Worm (Caenorhabditis elegans) whole organism, midembryonic: ENCODE data around the gene F59E12.8.

Experiments used
- T22C8.4 ChIP-seq: fragments of 200-800 bp; sonication (Bioruptor generic); IDR thresholded peaks from 2 replicates; pipeline ENCODE4 v1.3.6; 2022; ENCODE audit warnings: missing genetic modification characterization, missing compliant biosample characterization
- cog-1 ChIP-seq: sonication (generic microtip); optimal IDR thresholded peaks from 2 replicates; lab custom pipeline; 2016; ENCODE audit warnings: missing genetic modification characterization, missing compliant biosample characterization
- flt-1 ChIP-seq: fragments of 200-800 bp; sonication (Bioruptor generic); IDR thresholded peaks from 2 replicates; pipeline ENCODE4 v1.3.6; 2022; ENCODE audit warnings: missing genetic modification characterization, missing compliant biosample characterization
- klf-2 ChIP-seq: fragments of 200-800 bp; sonication (Bioruptor generic); conservative IDR thresholded peaks from 2 replicates; pipeline ENCODE4 v1.3.6; 2022; ENCODE audit warnings: missing genetic modification reagents, missing genetic modification characterization, missing compliant biosample characterization
- med-1 ChIP-seq: sonication (generic microtip); optimal IDR thresholded peaks from 2 replicates; lab custom pipeline; 2017; ENCODE audit warnings: missing genetic modification characterization, mild to moderate bottlenecking, missing compliant biosample characterization, antibody characterized with exemption, missing genetic modification reagents; ENCODE audit not compliant: insufficient read depth
- ref-1 ChIP-seq: fragments of 200-800 bp; sonication (Bioruptor generic); conservative IDR thresholded peaks from 2 replicates; pipeline ENCODE4 v1.3.6; 2022; ENCODE audit warnings: missing genetic modification reagents, missing genetic modification characterization, missing compliant biosample characterization
- tab-1 ChIP-seq: fragments of 200-800 bp; sonication (Bioruptor generic); IDR thresholded peaks from 2 replicates; pipeline ENCODE4 v1.3.6; 2022; ENCODE audit warnings: missing genetic modification characterization, missing compliant biosample characterization
- ztf-23 ChIP-seq: fragments of 200-800 bp; sonication (Bioruptor generic); IDR thresholded peaks from 2 replicates; pipeline ENCODE4 v1.3.6; 2022; ENCODE audit warnings: missing genetic modification reagents, missing genetic modification characterization, missing compliant biosample characterization
- ztf-29 ChIP-seq: fragments of 200-800 bp; sonication (Bioruptor generic); IDR thresholded peaks from 2 replicates; pipeline ENCODE4 v1.3.6; 2022; ENCODE audit warnings: missing genetic modification reagents, missing genetic modification characterization, missing compliant biosample characterization

The F59E12.8 gene

DNA sequence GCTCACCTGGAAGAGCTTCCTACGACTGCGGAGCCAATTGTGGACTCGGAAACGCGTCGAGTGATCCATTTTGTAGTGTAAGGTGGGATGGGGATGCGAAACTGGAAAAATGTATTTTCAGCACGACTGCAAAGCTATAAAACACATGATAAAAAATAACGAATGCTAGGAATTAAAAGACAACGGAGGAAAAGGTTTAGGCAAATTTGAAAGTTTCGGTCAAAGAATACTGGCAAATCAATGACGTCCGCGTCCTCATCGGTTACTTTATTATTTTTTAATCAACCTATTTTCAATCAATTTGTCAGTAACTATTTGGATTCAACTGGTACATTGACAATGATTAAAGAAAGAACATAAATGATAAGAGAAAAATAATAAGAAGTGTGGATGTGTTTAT lies 29.0 kb downstream of the F59E12.8 start, which contains the start of gene C17G10.7:
Gene C17G10.7, minus strand, starts transcription at position 101 of the 400 bp plus-strand sequence.
- TF ChIP-seq ztf-29 (GFP tag; lab: Robert Waterston, UW), result no peak
- TF ChIP-seq ztf-23 (GFP tag; lab: Robert Waterston, UW), result no peak
- TF ChIP-seq cog-1 (tag; lab: Kevin White, UChicago), result no peak
- no peak for TF ChIP-seq med-1 (GFP tag; lab: Kevin White, UChicago)
- TF ChIP-seq klf-2 (GFP tag; lab: Robert Waterston, UW), result no peak
- no peak for TF ChIP-seq tab-1 (GFP tag; lab: Robert Waterston, UW)
- TF ChIP-seq T22C8.4 (GFP tag; lab: Robert Waterston, UW), result no peak
- TF ChIP-seq flt-1, result no peak
- no peak for TF ChIP-seq ref-1 (GFP tag; lab: Robert Waterston, UW)

DNA sequence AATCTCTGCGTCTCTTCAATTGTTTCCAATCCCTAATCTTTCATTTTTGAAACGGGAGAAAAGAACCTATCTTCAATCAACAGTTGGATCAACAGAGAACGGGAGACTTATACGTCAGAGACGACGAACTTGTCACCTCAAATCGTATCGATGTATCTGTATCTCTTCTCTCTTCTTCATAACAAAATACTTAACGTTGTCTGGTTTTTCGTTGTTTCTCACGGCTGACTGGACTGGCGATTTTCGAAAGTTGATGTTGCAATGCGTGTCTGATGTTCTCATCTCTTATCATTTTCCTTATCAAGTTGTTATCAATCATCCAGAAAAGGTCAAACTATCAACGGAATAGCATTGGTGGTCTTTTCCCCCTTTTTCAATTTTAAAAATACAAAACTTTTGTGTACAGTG lies 31.2 kb downstream of the F59E12.8 start:
- TF ChIP-seq klf-2 (GFP tag; lab: Robert Waterston, UW), result no peak
- TF ChIP-seq ztf-23 (GFP tag; lab: Robert Waterston, UW), result no peak
- no peak for TF ChIP-seq ztf-29 (GFP tag; lab: Robert Waterston, UW)
- no peak for TF ChIP-seq cog-1 (tag; lab: Kevin White, UChicago)

DNA sequence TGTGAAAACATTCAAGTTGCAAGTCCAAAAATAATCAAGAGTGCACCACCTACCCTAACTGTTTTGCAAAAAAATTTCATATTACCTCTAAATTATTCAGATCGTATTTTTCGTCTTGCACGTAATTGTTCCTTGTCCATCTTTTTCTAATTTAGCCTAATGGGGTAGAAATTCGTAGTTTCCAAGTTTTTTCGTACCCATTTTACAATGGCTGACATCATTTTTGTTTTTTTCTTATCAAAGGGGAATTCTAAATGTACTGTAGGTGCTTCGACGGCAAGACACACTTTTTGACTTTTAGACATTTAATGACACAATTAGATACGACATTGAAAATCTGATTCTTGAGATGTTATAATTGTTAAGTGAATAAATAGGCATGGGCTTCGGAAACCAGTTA lies 32.3 kb downstream of the F59E12.8 start:
- no peak for TF ChIP-seq ref-1 (GFP tag; lab: Robert Waterston, UW)
- no peak for TF ChIP-seq cog-1 (tag; lab: Kevin White, UChicago)
- no peak for TF ChIP-seq klf-2 (GFP tag; lab: Robert Waterston, UW)
- TF ChIP-seq tab-1 (GFP tag; lab: Robert Waterston, UW), result no peak
- TF ChIP-seq med-1 (GFP tag; lab: Kevin White, UChicago), result no peak
- TF ChIP-seq ztf-23 (GFP tag; lab: Robert Waterston, UW), result no peak
- no peak for TF ChIP-seq flt-1
- no peak for TF ChIP-seq ztf-29 (GFP tag; lab: Robert Waterston, UW)
- no peak for TF ChIP-seq T22C8.4 (GFP tag; lab: Robert Waterston, UW)

DNA sequence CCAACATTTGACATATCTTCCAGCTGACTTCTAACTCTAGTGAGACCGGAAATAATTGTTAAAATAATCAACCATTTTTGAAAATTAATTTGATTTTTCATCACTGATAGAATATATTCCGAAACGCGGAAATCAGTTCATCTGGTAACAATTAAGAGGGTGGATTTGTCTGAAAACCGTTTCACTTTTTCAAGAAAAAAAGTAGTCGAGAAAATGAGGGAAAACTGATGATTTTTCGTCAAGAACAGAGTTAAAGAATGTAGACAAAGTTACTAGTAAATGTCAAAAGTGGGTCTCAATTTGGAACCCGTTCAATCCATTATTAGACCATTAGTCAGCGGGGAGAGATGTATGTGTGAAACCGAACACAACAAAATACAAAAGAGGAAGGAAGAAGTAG lies 33.5 kb downstream of the F59E12.8 start, which contains the start of gene C17G10.6:
Gene C17G10.6, minus strand, starts transcription at position 101 of the 400 bp plus-strand sequence.
- no peak for TF ChIP-seq ref-1 (GFP tag; lab: Robert Waterston, UW)
- TF ChIP-seq ztf-29 (GFP tag; lab: Robert Waterston, UW), result no peak
- no peak for TF ChIP-seq ztf-23 (GFP tag; lab: Robert Waterston, UW)
- TF ChIP-seq med-1 (GFP tag; lab: Kevin White, UChicago), result no peak
- TF ChIP-seq tab-1 (GFP tag; lab: Robert Waterston, UW), result no peak
- TF ChIP-seq cog-1 (tag; lab: Kevin White, UChicago), result no peak
- no peak for TF ChIP-seq flt-1
- TF ChIP-seq T22C8.4 (GFP tag; lab: Robert Waterston, UW), result no peak
- no peak for TF ChIP-seq klf-2 (GFP tag; lab: Robert Waterston, UW)

DNA sequence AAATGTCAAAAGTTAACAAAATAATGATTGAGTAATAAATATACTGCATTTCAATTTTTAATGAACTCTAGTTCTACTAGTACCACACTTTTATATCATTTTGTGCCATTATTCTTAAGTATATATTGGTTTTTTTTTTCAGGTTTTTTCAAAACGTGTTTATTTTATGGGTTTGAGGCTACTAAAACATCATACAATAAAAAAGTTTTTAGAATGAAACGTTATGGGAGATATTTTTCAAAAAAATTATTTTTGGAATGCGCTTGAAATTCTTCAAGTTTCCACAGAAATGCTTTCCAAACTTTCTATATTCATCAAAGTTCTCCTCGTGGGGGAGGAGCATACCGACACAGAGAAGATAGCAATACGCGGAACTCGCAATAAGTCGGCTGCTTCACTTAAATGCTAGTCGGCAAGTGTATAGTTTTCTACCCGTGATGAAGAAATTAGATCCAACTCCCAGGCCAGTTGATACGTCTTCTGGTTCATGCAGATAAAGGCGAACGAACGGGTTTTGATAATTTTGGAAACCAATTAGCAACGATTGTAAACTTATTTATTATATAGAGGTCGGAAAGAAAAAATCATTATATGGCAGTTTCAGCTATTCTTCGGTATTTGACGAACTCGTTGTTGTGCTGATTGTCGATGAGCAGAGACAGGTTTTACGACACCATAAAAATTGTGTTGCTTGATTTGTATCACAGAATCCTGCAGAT lies 37.2 kb downstream of the F59E12.8 start, which contains the start of gene C17G10.10:
Gene C17G10.10, minus strand, starts transcription at position 51 of the 719 bp plus-strand sequence.
- no peak for TF ChIP-seq ref-1 (GFP tag; lab: Robert Waterston, UW)
- no peak for TF ChIP-seq med-1 (GFP tag; lab: Kevin White, UChicago)
- TF ChIP-seq flt-1, result no peak
- no peak for TF ChIP-seq tab-1 (GFP tag; lab: Robert Waterston, UW)
- TF ChIP-seq ztf-29 (GFP tag; lab: Robert Waterston, UW), result no peak
- TF ChIP-seq T22C8.4 (GFP tag; lab: Robert Waterston, UW), result no peak
- TF ChIP-seq ztf-23 (GFP tag; lab: Robert Waterston, UW), result no peak
- no peak for TF ChIP-seq cog-1 (tag; lab: Kevin White, UChicago)
- no peak for TF ChIP-seq klf-2 (GFP tag; lab: Robert Waterston, UW)

DNA sequence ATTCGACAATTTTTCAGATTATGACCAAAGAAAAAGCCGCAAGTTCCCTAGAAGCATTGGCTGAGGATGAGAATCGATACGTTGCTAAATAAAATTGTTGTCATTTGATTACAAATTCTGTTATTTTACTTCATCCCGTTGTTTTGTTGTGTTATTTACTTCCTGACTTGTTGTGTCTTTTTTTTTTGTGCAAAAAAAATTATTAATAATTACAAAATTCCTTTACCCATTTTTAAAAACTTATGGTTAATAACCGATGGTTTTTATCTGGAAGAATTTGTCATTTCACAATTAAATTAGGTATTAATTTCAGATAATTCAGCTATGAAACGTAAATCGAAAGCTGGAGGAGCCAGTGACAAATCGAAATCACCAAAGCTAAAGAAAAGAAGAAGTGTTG lies 40.5 kb downstream of the F59E12.8 start, which contains the start of gene C17G10.1:
Gene C17G10.1, plus strand, starts transcription at position 301 of the 400 bp plus-strand sequence.
- TF ChIP-seq ztf-23 (GFP tag; lab: Robert Waterston, UW), result no peak
- TF ChIP-seq T22C8.4 (GFP tag; lab: Robert Waterston, UW), result no peak
- TF ChIP-seq ref-1 (GFP tag; lab: Robert Waterston, UW), result no peak
- TF ChIP-seq tab-1 (GFP tag; lab: Robert Waterston, UW), result no peak
- TF ChIP-seq flt-1, result no peak
- TF ChIP-seq cog-1 (tag; lab: Kevin White, UChicago), result no peak
- no peak for TF ChIP-seq ztf-29 (GFP tag; lab: Robert Waterston, UW)
- TF ChIP-seq med-1 (GFP tag; lab: Kevin White, UChicago), result no peak
- TF ChIP-seq klf-2 (GFP tag; lab: Robert Waterston, UW), result no peak

DNA sequence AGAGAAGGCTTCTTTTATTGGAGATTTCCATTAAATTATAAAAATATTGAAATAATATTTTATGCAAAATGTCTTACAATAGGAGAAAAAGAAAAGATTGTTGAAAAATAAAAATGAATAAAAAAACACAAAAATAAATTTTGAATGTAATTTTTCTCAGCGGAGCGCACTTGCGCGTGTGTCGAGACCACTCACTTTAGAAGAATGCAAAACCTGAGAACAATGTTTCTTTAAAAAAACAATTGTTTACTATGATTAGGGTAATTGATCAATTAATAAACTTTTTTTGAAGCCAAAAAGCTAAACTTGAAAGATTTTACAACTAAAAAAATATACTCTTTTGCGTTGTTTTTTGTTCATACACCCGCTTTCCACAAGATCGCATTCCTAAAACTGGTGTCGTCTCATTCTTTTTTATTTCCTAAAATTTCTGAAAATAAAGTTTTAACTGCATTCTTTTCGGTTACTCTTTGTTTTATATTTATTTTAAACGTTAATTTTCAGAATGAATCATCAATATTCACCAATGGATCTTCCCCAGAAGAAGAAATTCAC lies 42.4 kb downstream of the F59E12.8 start, which contains the start of gene ttc-4:
Gene ttc-4, plus strand, starts transcription at position 505 of the 555 bp plus-strand sequence.
- TF ChIP-seq klf-2 (GFP tag; lab: Robert Waterston, UW), result 0 out of 2 replicates have a peak, but pooled peaks have one; percentile 44
- no peak for TF ChIP-seq ztf-23 (GFP tag; lab: Robert Waterston, UW)
- TF ChIP-seq flt-1, result no peak
- TF ChIP-seq ref-1 (GFP tag; lab: Robert Waterston, UW), result no peak
- TF ChIP-seq ztf-29 (GFP tag; lab: Robert Waterston, UW), result no peak
- no peak for TF ChIP-seq med-1 (GFP tag; lab: Kevin White, UChicago)
- no peak for TF ChIP-seq T22C8.4 (GFP tag; lab: Robert Waterston, UW)
- no peak for TF ChIP-seq tab-1 (GFP tag; lab: Robert Waterston, UW)
- peak; percentile 56 for TF ChIP-seq cog-1 (tag; lab: Kevin White, UChicago)

DNA sequence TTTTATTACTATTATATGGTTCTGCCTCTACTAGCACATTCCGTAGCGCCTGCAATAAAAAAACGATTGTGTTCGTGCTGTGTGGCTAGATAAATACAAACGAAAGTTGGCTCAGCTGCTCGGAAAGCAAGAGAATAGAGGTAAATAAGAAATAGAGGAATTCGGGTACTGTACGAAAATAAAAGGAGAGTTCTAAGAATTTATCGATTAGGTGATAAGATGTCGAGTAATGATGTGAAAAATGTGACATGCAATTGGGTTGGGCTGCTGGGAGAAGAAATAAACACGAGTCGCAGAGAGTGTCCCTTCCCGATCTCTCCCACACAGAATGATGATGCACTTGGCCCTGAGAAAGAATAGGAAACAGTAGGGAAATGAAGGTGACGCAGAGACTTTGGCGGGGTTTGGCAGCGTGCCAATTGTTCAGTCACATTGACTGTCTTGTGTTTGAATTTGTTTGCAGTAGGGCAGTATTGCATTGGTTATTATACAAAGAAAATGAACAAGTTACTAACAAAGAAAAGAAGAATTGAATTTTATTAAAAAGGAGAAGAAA lies 43.3 kb downstream of the F59E12.8 start, which contains the start of gene cdc-14:
Gene cdc-14, minus strand, starts transcription at position 51 of the 556 bp plus-strand sequence.
- TF ChIP-seq ztf-23 (GFP tag; lab: Robert Waterston, UW) (0 out of 2 replicates have a peak, but pooled peaks have one; percentile 10), cog-1 (tag; lab: Kevin White, UChicago) (peak; percentile 60), T22C8.4 (GFP tag; lab: Robert Waterston, UW) (no peak)
